Worm (Caenorhabditis elegans) whole organism, mixed stage, embryonic: ENCODE data around the gene cutl-21.

Experiments
- ces-1 ChIP-seq: fragments of 150-350 bp; optimal IDR thresholded peaks from 2 replicates; lab custom pipeline; 2014; ENCODE audit warnings: missing biosample characterization, missing genetic modification reagents, missing genetic modification characterization
- cnd-1 ChIP-seq: fragments of 200-800 bp; sonication (Bioruptor generic); optimal IDR thresholded peaks from 2 replicates; lab custom pipeline; 2018; ENCODE audit warnings: mild to moderate bottlenecking, missing genetic modification characterization, missing compliant biosample characterization
- elt-3 ChIP-seq: fragments of 150-350 bp; optimal IDR thresholded peaks from 2 replicates; lab custom pipeline; 2014; ENCODE audit warnings: missing biosample characterization, missing genetic modification characterization
- hlh-1 ChIP-seq: fragments of 150-350 bp; optimal IDR thresholded peaks from 2 replicates; lab custom pipeline; 2014; ENCODE audit warnings: missing biosample characterization, missing genetic modification reagents, missing genetic modification characterization
- lsy-2 ChIP-seq: fragments of 150-350 bp; optimal IDR thresholded peaks from 2 replicates; lab custom pipeline; 2014; ENCODE audit warnings: missing biosample characterization, missing genetic modification characterization
- mep-1 ChIP-seq: fragments of 150-350 bp; optimal IDR thresholded peaks from 2 replicates; lab custom pipeline; 2017; ENCODE audit warnings: missing biosample characterization, missing genetic modification reagents, missing genetic modification characterization, inconsistent platforms
- nhr-12 ChIP-seq: fragments of 150-350 bp; optimal IDR thresholded peaks from 2 replicates; lab custom pipeline; 2014; ENCODE audit warnings: missing biosample characterization, missing genetic modification characterization
- nhr-28 ChIP-seq: fragments of 150-350 bp; optimal IDR thresholded peaks from 2 replicates; lab custom pipeline; 2014; ENCODE audit warnings: missing biosample characterization, missing genetic modification characterization
- nhr-76 ChIP-seq: sonication (generic microtip); optimal IDR thresholded peaks from 2 replicates; lab custom pipeline; 2017; ENCODE audit warnings: missing biosample characterization, missing genetic modification characterization
- pha-4 ChIP-seq: fragments of 150-350 bp; optimal IDR thresholded peaks from 2 replicates; lab custom pipeline; 2018; ENCODE audit warnings: missing biosample characterization, missing genetic modification reagents, missing genetic modification characterization
- tbx-8 ChIP-seq: fragments of 200-800 bp; sonication (Bioruptor generic); optimal IDR thresholded peaks from 2 replicates; lab custom pipeline; 2018; ENCODE audit warnings: mild to moderate bottlenecking, missing genetic modification characterization, moderate library complexity, missing compliant biosample characterization
- unc-39 ChIP-seq: fragments of 150-350 bp; optimal IDR thresholded peaks from 2 replicates; lab custom pipeline; 2014; ENCODE audit warnings: missing biosample characterization, missing genetic modification characterization
- unc-62 ChIP-seq: fragments of 150-350 bp; optimal IDR thresholded peaks from 2 replicates; lab custom pipeline; 2014; ENCODE audit warnings: missing biosample characterization, missing genetic modification reagents, missing genetic modification characterization
- ztf-11 ChIP-seq: fragments of 150-350 bp; optimal IDR thresholded peaks from 2 replicates; lab custom pipeline; 2014; ENCODE audit warnings: missing biosample characterization, missing genetic modification characterization

DNA sequence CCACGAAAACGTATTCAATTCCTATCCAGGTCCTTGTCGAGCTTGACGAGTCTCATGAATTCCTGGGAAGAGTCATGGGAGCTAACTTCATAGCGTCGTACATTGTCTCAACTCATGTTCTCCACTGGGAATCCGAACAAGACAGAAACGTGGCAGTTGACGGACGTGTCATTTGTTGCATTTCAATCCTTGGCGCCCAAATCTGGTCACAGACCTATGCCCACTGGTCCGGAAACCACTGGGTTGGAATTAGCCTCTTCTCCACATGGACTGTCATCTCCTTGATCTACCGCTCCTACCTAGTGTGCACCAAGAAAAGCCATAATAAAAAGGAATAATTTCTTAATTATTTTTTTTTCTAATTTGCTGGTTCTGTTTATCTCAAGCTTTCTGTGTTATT, 21.5 kb upstream of the cutl-21 start:
- no peak for TF ChIP-seq nhr-76 (tag; lab: Kevin White, UChicago)
- no peak for TF ChIP-seq nhr-28
- TF ChIP-seq cnd-1 (tag; lab: Kevin White, UChicago) = no peak
- no peak for TF ChIP-seq ztf-11
- no peak for TF ChIP-seq mep-1 (tag; lab: Kevin White, UChicago)
- no peak for TF ChIP-seq nhr-12 (tag; lab: Kevin White, UChicago)
- no peak for TF ChIP-seq unc-62 (GFP tag; lab: Kevin White, UChicago)
- no peak for TF ChIP-seq tbx-8
- no peak for TF ChIP-seq elt-3 (tag; lab: Kevin White, UChicago)
- no peak for TF ChIP-seq pha-4 (tag; lab: Kevin White, UChicago)
- TF ChIP-seq ces-1 (GFP tag; lab: Kevin White, UChicago) = no peak
- TF ChIP-seq hlh-1 (tag; lab: Kevin White, UChicago) = no peak
- no peak for TF ChIP-seq unc-39 (tag; lab: Kevin White, UChicago)
- no peak for TF ChIP-seq lsy-2 (tag; lab: Kevin White, UChicago)
